Fruit fly (Drosophila melanogaster): ENCODE measurements around the gene CAH16.

CAH16 gene

DNA sequence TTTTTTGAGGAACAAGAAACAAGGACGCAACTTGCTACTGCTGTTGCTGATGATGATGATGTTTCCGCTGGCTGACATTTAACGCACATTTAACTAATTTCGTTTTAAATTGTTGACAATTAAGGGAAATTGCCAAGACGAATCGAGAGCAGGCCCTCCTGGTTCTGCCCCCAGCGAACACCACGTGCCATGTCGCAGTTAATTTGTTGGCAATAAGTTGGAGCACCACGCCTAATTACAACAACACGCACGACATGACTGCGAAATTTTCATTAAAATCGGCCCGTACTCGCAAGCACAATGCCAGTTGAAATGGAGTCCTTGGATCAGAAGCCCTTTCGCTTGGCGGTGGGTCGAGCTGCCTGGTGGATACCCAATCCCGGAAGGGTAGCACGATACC is 5.4 kb downstream of the CAH16 start, which contains the start of gene ppk24:
Gene ppk24 (plus strand): TSS at position 301 of the 400 bp plus-strand sequence.
- TF ChIP-seq toe (GFP tag; optimal IDR thresholded peaks at IDR 0.05) (no peak), CG33017 (tag; optimal IDR thresholded peaks at IDR 0.05) (no peak), ovo (GFP tag; optimal IDR thresholded peaks at IDR 0.05) (no peak), CG7101 (tag; optimal IDR thresholded peaks at IDR 0.05) (no peak), CG7045 (GFP tag; optimal IDR thresholded peaks at IDR 0.05) (no peak), CG12768 (GFP tag; optimal IDR thresholded peaks at IDR 0.05) (no peak), bab1 (GFP tag; optimal IDR thresholded peaks at IDR 0.05) (no peak), Crg-1 (GFP tag; optimal IDR thresholded peaks at IDR 0.05) (no peak), tj (GFP tag; optimal IDR thresholded peaks at IDR 0.05) (no peak), CG14711 (tag; optimal IDR thresholded peaks at IDR 0.05) (no peak), pad (GFP tag; optimal IDR thresholded peaks at IDR 0.05) (no peak), Hr96 (GFP tag; optimal IDR thresholded peaks at IDR 0.05) (no peak), cnc (optimal IDR thresholded peaks at IDR 0.05) (no peak)

DNA sequence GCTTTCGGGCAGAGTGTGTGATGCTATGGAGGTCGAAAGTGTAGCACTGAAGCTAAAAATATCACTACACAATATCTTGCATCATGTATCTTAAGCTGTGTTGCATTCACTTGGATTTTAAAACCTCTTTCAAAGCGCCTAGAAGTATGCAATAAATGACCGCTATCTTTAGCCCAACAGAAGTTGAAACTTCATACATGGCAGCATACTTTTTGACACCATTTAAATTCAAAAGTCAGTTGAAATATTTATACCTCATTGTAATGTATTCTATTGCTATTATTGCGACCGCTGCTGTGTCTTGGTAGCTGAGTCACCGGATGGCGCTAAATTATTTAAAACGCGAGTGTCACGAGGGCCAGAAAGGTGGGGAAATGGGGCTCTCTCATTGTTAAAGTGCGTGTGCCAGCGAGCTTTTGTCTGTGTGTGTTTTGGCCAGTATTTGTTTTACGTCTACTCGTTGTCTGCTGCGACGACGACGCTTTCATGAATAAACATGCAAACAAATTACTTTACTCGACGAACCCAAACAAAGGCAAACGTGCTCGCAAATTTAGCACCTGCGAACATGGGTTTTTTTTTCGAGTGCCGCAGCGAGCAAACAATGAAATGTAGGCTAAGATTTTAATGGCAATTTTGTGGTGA is 10.9 kb downstream of the CAH16 start:
- TF ChIP-seq pad (GFP tag; optimal IDR thresholded peaks at IDR 0.05), result no peak
- TF ChIP-seq bab1 (GFP tag; optimal IDR thresholded peaks at IDR 0.05), result no peak
- no peak for TF ChIP-seq toe (GFP tag; optimal IDR thresholded peaks at IDR 0.05)
- TF ChIP-seq CG7045 (GFP tag; optimal IDR thresholded peaks at IDR 0.05), result no peak
- TF ChIP-seq tj (GFP tag; optimal IDR thresholded peaks at IDR 0.05), result no peak
- TF ChIP-seq cic (GFP tag; optimal IDR thresholded peaks at IDR 0.05), result no peak
- TF ChIP-seq Clk (GFP tag; optimal IDR thresholded peaks at IDR 0.05), result no peak
- TF ChIP-seq cnc (optimal IDR thresholded peaks at IDR 0.05), result no peak
- TF ChIP-seq CG11617 (GFP tag; optimal IDR thresholded peaks at IDR 0.05), result no peak
- no peak for TF ChIP-seq Crg-1 (GFP tag; optimal IDR thresholded peaks at IDR 0.05)
- no peak for TF ChIP-seq CG14711 (tag; optimal IDR thresholded peaks at IDR 0.05)
- no peak for TF ChIP-seq CG33017 (tag; optimal IDR thresholded peaks at IDR 0.05)

DNA sequence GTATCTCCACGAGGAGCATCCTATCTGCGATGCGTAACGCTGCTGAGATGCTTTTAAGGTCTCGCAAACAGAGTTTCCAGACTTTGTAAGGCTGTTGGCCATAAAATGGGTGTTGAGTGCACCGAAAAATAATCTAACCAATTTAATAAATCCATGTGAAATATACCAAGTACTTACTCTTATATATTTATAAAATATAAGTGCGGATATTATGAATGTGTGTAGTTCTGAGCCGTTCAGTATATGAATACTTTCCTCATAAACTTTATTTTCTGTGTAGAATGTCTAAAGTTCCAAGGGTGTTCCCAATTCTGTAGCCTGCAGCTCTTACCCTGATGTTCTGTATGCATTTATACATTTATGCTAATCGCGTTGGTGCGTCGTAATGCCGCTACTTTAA is 25.7 kb downstream of the CAH16 start:
- TF ChIP-seq toe (GFP tag; optimal IDR thresholded peaks at IDR 0.05) (no peak), CG14711 (tag; optimal IDR thresholded peaks at IDR 0.05) (no peak), CG12768 (GFP tag; optimal IDR thresholded peaks at IDR 0.05) (no peak), ovo (GFP tag; optimal IDR thresholded peaks at IDR 0.05) (no peak), Clk (GFP tag; optimal IDR thresholded peaks at IDR 0.05) (no peak), Mnt (GFP tag; optimal IDR thresholded peaks at IDR 0.05) (no peak), CG5204 (GFP tag; optimal IDR thresholded peaks at IDR 0.05) (no peak)

DNA sequence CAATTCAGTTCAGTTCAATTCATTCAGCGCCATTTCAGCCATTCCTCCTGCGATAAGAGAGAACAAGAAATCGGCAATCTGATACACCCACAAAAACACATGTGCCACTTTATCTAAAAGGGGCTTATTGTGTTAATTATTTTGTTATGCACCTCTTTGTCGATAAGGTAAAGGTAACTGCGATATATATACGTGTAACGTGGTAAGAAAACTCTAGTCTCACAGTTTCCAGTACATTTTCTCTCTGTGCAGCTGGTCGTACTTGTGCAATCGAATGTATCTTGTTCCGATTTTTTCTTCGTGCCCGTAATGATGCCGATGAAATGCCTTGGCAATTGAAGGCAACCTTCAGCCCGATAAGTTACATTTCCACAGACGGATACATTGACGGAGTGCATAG is 27.5 kb downstream of the CAH16 start:
- no peak for TF ChIP-seq CG14711 (tag; optimal IDR thresholded peaks at IDR 0.05)
- TF ChIP-seq Crg-1 (GFP tag; optimal IDR thresholded peaks at IDR 0.05), result no peak
- TF ChIP-seq CG12768 (GFP tag; optimal IDR thresholded peaks at IDR 0.05), result no peak
- TF ChIP-seq tj (GFP tag; optimal IDR thresholded peaks at IDR 0.05), result no peak
- TF ChIP-seq pad (GFP tag; optimal IDR thresholded peaks at IDR 0.05), result no peak
- no peak for TF ChIP-seq CG33017 (tag; optimal IDR thresholded peaks at IDR 0.05)
- no peak for TF ChIP-seq CG1620 (GFP tag; optimal IDR thresholded peaks at IDR 0.05)
- no peak for TF ChIP-seq CG7045 (GFP tag; optimal IDR thresholded peaks at IDR 0.05)
- TF ChIP-seq CG11617 (GFP tag; optimal IDR thresholded peaks at IDR 0.05), result no peak
- TF ChIP-seq Mnt (GFP tag; optimal IDR thresholded peaks at IDR 0.05), result no peak
- TF ChIP-seq bab1 (GFP tag; optimal IDR thresholded peaks at IDR 0.05), result no peak
- no peak for TF ChIP-seq CG7101 (tag; optimal IDR thresholded peaks at IDR 0.05)
- no peak for TF ChIP-seq CG5204 (GFP tag; optimal IDR thresholded peaks at IDR 0.05)
- TF ChIP-seq cnc (optimal IDR thresholded peaks at IDR 0.05), result no peak
- TF ChIP-seq Hr96 (GFP tag; optimal IDR thresholded peaks at IDR 0.05), result no peak
- no peak for TF ChIP-seq Clk (GFP tag; optimal IDR thresholded peaks at IDR 0.05)

DNA sequence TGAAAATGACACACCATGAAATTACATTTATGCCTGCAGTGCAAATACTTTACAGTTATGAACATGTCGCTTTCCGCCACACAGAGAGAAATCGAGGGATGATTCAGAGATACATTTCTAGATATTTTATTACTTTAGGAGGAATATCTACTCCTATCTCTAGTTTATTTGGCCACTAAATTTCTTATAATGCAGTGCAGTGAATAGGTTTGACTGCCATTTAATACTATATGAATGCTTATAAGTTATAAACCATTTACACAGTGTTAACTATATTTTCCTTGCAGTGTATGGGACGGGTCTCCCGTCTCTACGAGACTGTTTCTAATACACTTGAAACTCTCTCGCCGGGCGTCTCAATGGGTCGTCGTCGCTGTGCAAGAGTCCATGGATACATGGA is 30.1 kb downstream of the CAH16 start:
- no peak for TF ChIP-seq CG5204 (GFP tag; optimal IDR thresholded peaks at IDR 0.05)
- no peak for TF ChIP-seq bab1 (GFP tag; optimal IDR thresholded peaks at IDR 0.05)
- no peak for TF ChIP-seq cnc (optimal IDR thresholded peaks at IDR 0.05)
- no peak for TF ChIP-seq CG33017 (tag; optimal IDR thresholded peaks at IDR 0.05)
- TF ChIP-seq CG7045 (GFP tag; optimal IDR thresholded peaks at IDR 0.05), result no peak
- TF ChIP-seq CG1620 (GFP tag; optimal IDR thresholded peaks at IDR 0.05), result no peak
- TF ChIP-seq cic (GFP tag; optimal IDR thresholded peaks at IDR 0.05), result no peak
- TF ChIP-seq CG7101 (tag; optimal IDR thresholded peaks at IDR 0.05), result no peak
- no peak for TF ChIP-seq tj (GFP tag; optimal IDR thresholded peaks at IDR 0.05)
- TF ChIP-seq Crg-1 (GFP tag; optimal IDR thresholded peaks at IDR 0.05), result no peak
- TF ChIP-seq Mnt (GFP tag; optimal IDR thresholded peaks at IDR 0.05), result no peak
- TF ChIP-seq CG14711 (tag; optimal IDR thresholded peaks at IDR 0.05), result no peak
- TF ChIP-seq Clk (GFP tag; optimal IDR thresholded peaks at IDR 0.05), result no peak
- no peak for TF ChIP-seq ovo (GFP tag; optimal IDR thresholded peaks at IDR 0.05)
- no peak for TF ChIP-seq toe (GFP tag; optimal IDR thresholded peaks at IDR 0.05)
- TF ChIP-seq kay (GFP tag; ENCODE audit: borderline replicate concordance), result no peak
- no peak for TF ChIP-seq Hr96 (GFP tag; optimal IDR thresholded peaks at IDR 0.05)
- TF ChIP-seq CG11617 (GFP tag; optimal IDR thresholded peaks at IDR 0.05), result no peak
- no peak for TF ChIP-seq CG12768 (GFP tag; optimal IDR thresholded peaks at IDR 0.05)
- no peak for TF ChIP-seq pad (GFP tag; optimal IDR thresholded peaks at IDR 0.05)

DNA sequence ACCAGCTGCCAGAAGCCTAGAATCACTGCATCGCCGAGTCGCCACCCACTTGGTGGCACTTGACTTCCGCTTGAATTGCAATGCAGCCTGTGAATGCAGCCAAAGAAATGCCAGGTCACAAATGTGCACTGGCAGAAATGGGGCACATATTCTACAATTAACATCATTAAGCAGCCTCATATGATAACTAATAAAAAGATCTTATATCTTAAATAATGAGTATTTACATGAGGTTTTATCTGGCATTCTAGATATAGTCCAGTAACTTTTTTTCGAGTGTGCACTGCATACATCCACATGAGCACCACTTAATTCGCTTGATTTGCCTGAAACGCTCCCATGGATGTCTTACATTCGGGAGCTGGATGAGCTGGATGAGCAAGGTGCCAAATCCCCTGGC is 35.6 kb downstream of the CAH16 start:
- no peak for TF ChIP-seq CG7101 (tag; optimal IDR thresholded peaks at IDR 0.05)
- no peak for TF ChIP-seq kay (GFP tag; ENCODE audit: borderline replicate concordance)
- no peak for TF ChIP-seq cnc (optimal IDR thresholded peaks at IDR 0.05)
- no peak for TF ChIP-seq Mnt (GFP tag; optimal IDR thresholded peaks at IDR 0.05)
- no peak for TF ChIP-seq CG5204 (GFP tag; optimal IDR thresholded peaks at IDR 0.05)
- no peak for TF ChIP-seq cic (GFP tag; optimal IDR thresholded peaks at IDR 0.05)
